Worm (Caenorhabditis elegans): ENCODE measurements around the gene F22F7.4.

F22F7.4 gene

DNA sequence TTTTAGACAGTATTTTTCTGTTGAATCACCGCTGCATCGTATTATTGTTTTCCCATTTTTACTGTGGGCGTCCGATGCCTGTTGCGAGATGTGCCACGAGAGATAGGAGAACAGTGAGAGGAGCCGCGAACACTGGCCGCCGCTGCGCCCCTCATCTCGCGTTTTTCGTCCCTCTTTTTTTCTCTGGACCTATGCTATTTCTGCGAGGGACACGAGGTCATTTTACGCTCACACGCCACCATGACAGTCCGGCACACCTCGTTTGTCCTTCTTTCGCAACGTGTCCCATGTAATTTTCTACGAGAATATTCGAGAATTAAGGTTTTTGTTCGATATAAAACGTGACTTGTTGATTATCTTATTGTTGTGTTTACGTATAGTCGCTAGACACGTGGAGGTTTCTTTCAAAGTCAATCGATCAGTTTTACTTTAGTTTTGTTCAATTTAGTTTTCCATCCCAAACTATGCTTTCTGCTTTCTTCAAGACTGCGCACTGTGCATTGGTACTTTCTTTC lies 37.8 kb downstream of the F22F7.4 start, which contains the start of gene lbp-9:
Gene lbp-9 (plus strand): TSS at position 465 of the 515 bp plus-strand sequence.
- TF ChIP-seq ets-4 (GFP tag; optimal IDR thresholded peaks at IDR 0.05) (no peak), lin-26 (GFP tag; IDR thresholded peaks at IDR 0.05) (peak; percentile 71; the same call in 1 of the 2 replicates), tbp1 (GFP tag; optimal IDR thresholded peaks at IDR 0.05) (peak; percentile 40), mxl-1 (tag; optimal IDR thresholded peaks at IDR 0.05) (no peak), C06A6.2 (GFP tag; conservative IDR thresholded peaks at IDR 0.05) (0 out of 2 replicates have a peak, but pooled peaks have one; percentile 34), snpc-3.4 (tag; optimal IDR thresholded peaks at IDR 0.05) (no peak), ztf-26 (tag; optimal IDR thresholded peaks at IDR 0.05) (no peak), hsf-1 (GFP tag; IDR thresholded peaks at IDR 0.05) (peak; percentile 77), F52B5.7 (tag; optimal IDR thresholded peaks at IDR 0.05) (no peak), chd-7 (tag; optimal IDR thresholded peaks at IDR 0.05) (peak; percentile 36), nfyb-1 (GFP tag; IDR thresholded peaks at IDR 0.05) (0 out of 2 replicates have a peak, but pooled peaks have one; percentile 46), let-607 (tag; optimal IDR thresholded peaks at IDR 0.05) (peak in 1 of 2 experiments; percentile 30), ekl-4 (GFP tag; IDR thresholded peaks at IDR 0.05) (no peak), lin-40 (tag; optimal IDR thresholded peaks at IDR 0.05) (peak; percentile 2), egrh-3 (GFP tag; IDR thresholded peaks at IDR 0.05) (peak; percentile 41), snpc-4 (GFP tag; optimal IDR thresholded peaks at IDR 0.05) (no peak), snpc-4 (tag; optimal IDR thresholded peaks at IDR 0.05) (peak in 1 of 4 experiments; percentile 12), T07F8.4 (tag; optimal IDR thresholded peaks at IDR 0.05) (peak; percentile 60), zim-3 (tag; optimal IDR thresholded peaks at IDR 0.05) (peak; percentile 33), ceh-40 (GFP tag; IDR thresholded peaks at IDR 0.05) (peak; percentile 80), Y56A3A.18 (GFP tag; IDR thresholded peaks at IDR 0.05) (no peak), gei-17 (GFP tag; optimal IDR thresholded peaks at IDR 0.05) (peak; percentile 1), Y95B8A.8 (GFP tag; IDR thresholded peaks at IDR 0.05) (peak; percentile 42; the same call in 1 of the 2 replicates), attf-5 (GFP tag; optimal IDR thresholded peaks at IDR 0.05) (peak; percentile 79), ama-1 (optimal IDR thresholded peaks at IDR 0.05) (peak; percentile 34), ama-1 (GFP tag; optimal IDR thresholded peaks at IDR 0.05) (no peak), dpff-1 (tag; optimal IDR thresholded peaks at IDR 0.05) (no peak), lsl-1 (GFP tag; optimal IDR thresholded peaks at IDR 0.05) (no peak), egl-44 (GFP tag; IDR thresholded peaks at IDR 0.05) (peak; percentile 43; the same call in 1 of the 2 replicates), Y79H2A.3 (GFP tag; conservative IDR thresholded peaks at IDR 0.05) (peak; percentile 71; the same call in 1 of the 2 replicates), zfh-2 (GFP tag; conservative IDR thresholded peaks at IDR 0.05) (peak; percentile 94), B0336.3 (GFP tag; IDR thresholded peaks at IDR 0.05) (peak; percentile 38; the same call in 1 of the 2 replicates), dox-1 (GFP tag; IDR thresholded peaks at IDR 0.05) (peak; percentile 67; the same call in 1 of the 2 replicates), lin-54 (GFP tag; optimal IDR thresholded peaks at IDR 0.05) (peak; percentile 51), pha-4 (tag; optimal IDR thresholded peaks at IDR 0.05) (no peak), mcd-1 (GFP tag; IDR thresholded peaks at IDR 0.05) (peak; percentile 19; the same call in 1 of the 2 replicates), cebp-1 (GFP tag; IDR thresholded peaks at IDR 0.05) (peak; percentile 67), cebp-1 (tag; optimal IDR thresholded peaks at IDR 0.05) (peak; percentile 96), die-1 (tag; optimal IDR thresholded peaks at IDR 0.05) (no peak), K11D2.4 (GFP tag; IDR thresholded peaks at IDR 0.05) (0 out of 2 replicates have a peak, but pooled peaks have one; percentile 61), ztf-18 (tag; optimal IDR thresholded peaks at IDR 0.05) (peak; percentile 44), hmg-1.2 (GFP tag; IDR thresholded peaks at IDR 0.05) (peak; percentile 76; the same call in 1 of the 2 replicates), F37B4.10 (GFP tag; IDR thresholded peaks at IDR 0.05) (no peak), ceh-27 (GFP tag; optimal IDR thresholded peaks at IDR 0.05) (no peak), unc-130 (GFP tag; optimal IDR thresholded peaks at IDR 0.05) (no peak), aptf-2 (GFP tag; conservative IDR thresholded peaks at IDR 0.05) (no peak), somi-1 (GFP tag; optimal IDR thresholded peaks at IDR 0.05) (no peak), madf-10 (tag; optimal IDR thresholded peaks at IDR 0.05) (peak; percentile 34), K12H6.12 (tag; optimal IDR thresholded peaks at IDR 0.05) (peak; percentile 61)

Measured in whole organism, young adult.